Fruit fly (Drosophila melanogaster) whole organism: ENCODE results near the gene da.

Source experiments
- Dll ChIP-seq: fragments of >200 bp; optimal IDR thresholded peaks from 2 replicates; lab custom pipeline; 2017
- psq ChIP-seq: fragments of >200 bp; optimal IDR thresholded peaks from 2 replicates; lab custom pipeline; 2017
- usp ChIP-seq: fragments of >200 bp; optimal IDR thresholded peaks from 2 replicates; lab custom pipeline; 2017; ENCODE audit warnings: missing biosample characterization, missing genetic modification characterization, mixed read lengths

- TF ChIP-seq psq (no peak), usp (GFP tag; lab: Kevin White, UChicago) (no peak), Dll (lab: Kevin White, UChicago) (no peak)
Measured at dm6 chr2L:10339841-10340240, 48.1 kb upstream of the da start.
